Worm (Caenorhabditis elegans) whole organism, mixed stage, embryonic: ENCODE results near the gene T26C5.2.

Source experiments
- M03D4.4 ChIP-seq: sonication (generic microtip); optimal IDR thresholded peaks from 2 replicates; lab custom pipeline; 2017; ENCODE audit warnings: mild to moderate bottlenecking, missing genetic modification characterization, missing compliant biosample characterization
- bed-3 ChIP-seq: fragments of 200-800 bp; sonication (Bioruptor generic); optimal IDR thresholded peaks from 3 replicates; lab custom pipeline; 2018; ENCODE audit warnings: mild to moderate bottlenecking, missing genetic modification characterization, moderate library complexity, missing compliant biosample characterization
- ceh-83 ChIP-seq: fragments of 200-800 bp; sonication (Bioruptor generic); optimal IDR thresholded peaks from 2 replicates; lab custom pipeline; 2018; ENCODE audit warnings: mild to moderate bottlenecking, missing genetic modification characterization, missing compliant biosample characterization
- ces-1 ChIP-seq: fragments of 150-350 bp; optimal IDR thresholded peaks from 2 replicates; lab custom pipeline; 2014; ENCODE audit warnings: missing biosample characterization, missing genetic modification reagents, missing genetic modification characterization
- cnd-1 ChIP-seq: fragments of 200-800 bp; sonication (Bioruptor generic); optimal IDR thresholded peaks from 2 replicates; lab custom pipeline; 2018; ENCODE audit warnings: mild to moderate bottlenecking, missing genetic modification characterization, missing compliant biosample characterization
- elt-1 ChIP-seq: sonication (generic microtip); optimal IDR thresholded peaks from 2 replicates; lab custom pipeline; 2017; ENCODE audit warnings: missing genetic modification characterization, mild to moderate bottlenecking, missing compliant biosample characterization, antibody characterized with exemption, moderate library complexity, borderline replicate concordance; ENCODE audit not compliant: insufficient read depth
- flh-1 ChIP-seq: fragments of 200-800 bp; sonication (Bioruptor generic); optimal IDR thresholded peaks from 2 replicates; lab custom pipeline; 2018; ENCODE audit warnings: mild to moderate bottlenecking, missing genetic modification characterization, moderate library complexity, missing compliant biosample characterization
- hlh-1 ChIP-seq: fragments of 150-350 bp; optimal IDR thresholded peaks from 2 replicates; lab custom pipeline; 2014; ENCODE audit warnings: missing biosample characterization, missing genetic modification reagents, missing genetic modification characterization
- lin-32 ChIP-seq: fragments of 200-800 bp; sonication (Bioruptor generic); optimal IDR thresholded peaks from 2 replicates; lab custom pipeline; 2018; ENCODE audit warnings: mild to moderate bottlenecking, missing genetic modification characterization, missing compliant biosample characterization
- lsy-2 ChIP-seq: fragments of 150-350 bp; optimal IDR thresholded peaks from 2 replicates; lab custom pipeline; 2014; ENCODE audit warnings: missing biosample characterization, missing genetic modification characterization
- mls-2 ChIP-seq: sonication (generic microtip); optimal IDR thresholded peaks from 2 replicates; lab custom pipeline; 2016; ENCODE audit warnings: mild to moderate bottlenecking, missing genetic modification characterization, moderate library complexity, missing compliant biosample characterization
- nhr-2 ChIP-seq: fragments of 150-350 bp; optimal IDR thresholded peaks from 2 replicates; lab custom pipeline; 2014; ENCODE audit warnings: missing biosample characterization, missing genetic modification characterization
- nhr-28 ChIP-seq: fragments of 150-350 bp; optimal IDR thresholded peaks from 2 replicates; lab custom pipeline; 2014; ENCODE audit warnings: missing biosample characterization, missing genetic modification characterization
- pha-4 ChIP-seq: fragments of 150-350 bp; optimal IDR thresholded peaks from 2 replicates; lab custom pipeline; 2018; ENCODE audit warnings: missing biosample characterization, missing genetic modification reagents, missing genetic modification characterization
- snpc-4 ChIP-seq: fragments of 150-350 bp; optimal IDR thresholded peaks from 2 replicates; lab custom pipeline; 2014; ENCODE audit warnings: missing biosample characterization, missing genetic modification characterization
- unc-62 ChIP-seq: fragments of 150-350 bp; optimal IDR thresholded peaks from 2 replicates; lab custom pipeline; 2014; ENCODE audit warnings: missing biosample characterization, missing genetic modification reagents, missing genetic modification characterization
- ztf-11 ChIP-seq: fragments of 150-350 bp; optimal IDR thresholded peaks from 2 replicates; lab custom pipeline; 2014; ENCODE audit warnings: missing biosample characterization, missing genetic modification characterization

T26C5.2 gene

ce11 chrII:9283668-9284357 is 50.8 kb downstream of the T26C5.2 start:
- TF ChIP-seq nhr-28 (tag; lab: Kevin White, UChicago) (no peak), hlh-1 (tag; lab: Kevin White, UChicago) (peak; percentile 85), bed-3 (GFP tag; lab: Kevin White, UChicago) (no peak), flh-1 (GFP tag; lab: Kevin White, UChicago) (no peak), mls-2 (no peak), ces-1 (peak; percentile 34), unc-62 (GFP tag; lab: Kevin White, UChicago) (peak; percentile 83), lin-32 (GFP tag; lab: Kevin White, UChicago) (no peak)

- TF ChIP-seq pha-4 (tag; lab: Kevin White, UChicago), result peak; percentile 84
- peak; percentile 5 for TF ChIP-seq nhr-2 (tag; lab: Kevin White, UChicago)
- TF ChIP-seq cnd-1, result no peak
- no peak for TF ChIP-seq ceh-83 (GFP tag; lab: Kevin White, UChicago)
- peak; percentile 8 for TF ChIP-seq ces-1
- TF ChIP-seq ztf-11 (tag; lab: Kevin White, UChicago), result no peak
These were observed 51.5 kb downstream of the T26C5.2 start for ce11 chrII:9284358-9285170.

ce11 chrII:9285171-9286025 is 52.4 kb downstream of the T26C5.2 start, which contains the start of gene mtrr-1:
mtrr-1 (plus strand) TSS chrII:9285975.
- TF ChIP-seq bed-3 (GFP tag; lab: Kevin White, UChicago) (no peak), ceh-83 (GFP tag; lab: Kevin White, UChicago) (peak; percentile 30), lsy-2 (tag; lab: Kevin White, UChicago) (peak; percentile 4), snpc-4 (tag; lab: Kevin White, UChicago) (no peak), M03D4.4 (tag; lab: Kevin White, UChicago) (no peak), elt-1 (peak; percentile 20)
